Fruit fly (Drosophila melanogaster) whole organism, pupa: ENCODE results near the gene MAPk-Ak2.

Experiments
- CG10348 ChIP-seq: fragments of 200-800 bp; sonication (Bioruptor generic); IDR thresholded peaks from 2 replicates; pipeline ENCODE4 v1.3.6; 2022; ENCODE audit warnings: missing biosample characterization, missing genetic modification characterization
- CG12605 ChIP-seq: fragments of 200-800 bp; sonication (Bioruptor generic); IDR thresholded peaks from 2 replicates; pipeline ENCODE4 v1.3.6; 2022; ENCODE audit warnings: missing biosample characterization, missing genetic modification characterization
- CG13204 ChIP-seq: fragments of 200-800 bp; sonication (Bioruptor generic); optimal IDR thresholded peaks from 2 replicates; lab custom pipeline; 2018; ENCODE audit warnings: missing biosample characterization, mild to moderate bottlenecking, missing genetic modification characterization, moderate library complexity
- CG14655 ChIP-seq: fragments of 200-800 bp; sonication (Bioruptor generic); optimal IDR thresholded peaks from 3 replicates; lab custom pipeline; 2017; ENCODE audit warnings: mild to moderate bottlenecking, missing biosample characterization, missing genetic modification reagents, missing genetic modification characterization
- CG15710 ChIP-seq: fragments of 200-800 bp; sonication (Bioruptor generic); optimal IDR thresholded peaks from 2 replicates; lab custom pipeline; 2018; ENCODE audit warnings: missing biosample characterization, mild to moderate bottlenecking, missing genetic modification characterization, moderate library complexity
- CG17806 ChIP-seq: fragments of 200-800 bp; sonication (Bioruptor generic); optimal IDR thresholded peaks from 2 replicates; lab custom pipeline; 2018; ENCODE audit warnings: missing biosample characterization, mild to moderate bottlenecking, missing genetic modification characterization, moderate library complexity
- CG32121 ChIP-seq: fragments of 200-800 bp; sonication (Bioruptor generic); IDR thresholded peaks from 2 replicates; pipeline ENCODE4 v1.3.6; 2022; ENCODE audit warnings: missing biosample characterization, missing genetic modification characterization
- CG34367 ChIP-seq: fragments of 200-800 bp; sonication (Bioruptor generic); optimal IDR thresholded peaks from 2 replicates; lab custom pipeline; 2018; ENCODE audit warnings: missing biosample characterization, mild to moderate bottlenecking, missing genetic modification characterization
- CG4496 ChIP-seq: fragments of 200-800 bp; sonication (Bioruptor generic); IDR thresholded peaks from 3 replicates; pipeline ENCODE4 v1.3.6; 2022; ENCODE audit warnings: missing biosample characterization, missing genetic modification characterization
- CG8159 ChIP-seq: fragments of 200-800 bp; sonication (Bioruptor generic); optimal IDR thresholded peaks from 3 replicates; lab custom pipeline; 2018; ENCODE audit warnings: missing biosample characterization, mild to moderate bottlenecking, missing genetic modification characterization, moderate library complexity
- CG8301 ChIP-seq: fragments of 200-800 bp; sonication (Bioruptor generic); optimal IDR thresholded peaks from 2 replicates; lab custom pipeline; 2018; ENCODE audit warnings: missing biosample characterization, mild to moderate bottlenecking, missing genetic modification characterization
- CG9948 ChIP-seq: fragments of 200-800 bp; sonication (Bioruptor generic); optimal IDR thresholded peaks from 2 replicates; lab custom pipeline; 2018; ENCODE audit warnings: missing biosample characterization, mild to moderate bottlenecking, missing genetic modification characterization, moderate library complexity
- D1 ChIP-seq: fragments of 200-800 bp; sonication (Bioruptor generic); optimal IDR thresholded peaks from 2 replicates; lab custom pipeline; 2018; ENCODE audit warnings: missing biosample characterization, mild to moderate bottlenecking, missing genetic modification characterization, moderate library complexity
- EcR ChIP-seq: fragments of 200-800 bp; sonication (Bioruptor generic); optimal IDR thresholded peaks from 3 replicates; lab custom pipeline; 2019; ENCODE audit warnings: missing biosample characterization, missing genetic modification characterization, mild to moderate bottlenecking, moderate library complexity, missing genetic modification reagents
- Ets98B ChIP-seq: fragments of 200-800 bp; sonication (Bioruptor generic); IDR thresholded peaks from 2 replicates; pipeline ENCODE4 v1.3.6; 2022; ENCODE audit warnings: missing biosample characterization, missing genetic modification characterization
- Pif1A ChIP-seq: fragments of 200-800 bp; sonication (Bioruptor generic); optimal IDR thresholded peaks from 3 replicates; lab custom pipeline; 2016; ENCODE audit warnings: missing biosample characterization, missing genetic modification characterization
- Pif1B ChIP-seq: fragments of 200-800 bp; sonication (Bioruptor generic); optimal IDR thresholded peaks from 3 replicates; lab custom pipeline; 2016; ENCODE audit warnings: missing biosample characterization, missing genetic modification characterization
- Snoo ChIP-seq: fragments of 200-800 bp; sonication (Bioruptor generic); optimal IDR thresholded peaks from 3 replicates; lab custom pipeline; 2017; ENCODE audit warnings: missing biosample characterization, mild to moderate bottlenecking, missing genetic modification characterization, inconsistent platforms
- fd96Ca ChIP-seq: fragments of 200-800 bp; sonication (Bioruptor generic); IDR thresholded peaks from 3 replicates; pipeline ENCODE4 v1.3.6; 2022; ENCODE audit warnings: missing biosample characterization, missing genetic modification characterization
- gl ChIP-seq: fragments of 200-800 bp; sonication (Bioruptor generic); optimal IDR thresholded peaks from 2 replicates; lab custom pipeline; 2018; ENCODE audit warnings: missing biosample characterization, mild to moderate bottlenecking, missing genetic modification characterization
- rn ChIP-seq: fragments of 200-800 bp; sonication (Bioruptor generic); IDR thresholded peaks from 2 replicates; pipeline ENCODE4 v1.3.6; 2022; ENCODE audit warnings: missing biosample characterization, missing genetic modification characterization

MAPk-Ak2 gene

DNA sequence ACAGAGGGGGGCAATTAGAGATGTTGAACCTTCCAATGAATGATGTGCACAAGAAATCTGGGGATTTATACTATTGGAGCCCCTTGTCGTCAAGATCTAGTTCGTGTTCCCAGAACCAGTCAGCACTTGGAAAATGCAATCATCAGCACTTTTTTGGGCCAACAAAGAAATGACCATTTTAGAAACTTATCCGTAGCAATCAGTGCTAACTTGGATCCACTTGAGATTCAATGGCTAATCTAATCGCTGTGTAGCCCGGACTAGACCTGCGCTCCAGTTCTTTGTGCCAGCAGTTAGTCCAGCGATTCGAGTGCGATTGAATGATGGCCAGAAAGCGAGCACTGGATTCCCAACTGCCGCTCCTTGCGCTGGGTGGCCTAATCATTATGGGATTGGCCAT lies 31.6 kb downstream of the MAPk-Ak2 start, which contains the start of gene CG15773:
Gene CG15773 (plus strand): TSS at position 301 of the 400 bp plus-strand sequence.
- TF ChIP-seq CG13204 (GFP tag; lab: Kevin White, UChicago) (no peak), CG34367 (tag; lab: Kevin White, UChicago) (no peak), fd96Ca (GFP tag; lab: Robert Waterston, UW) (no peak), CG32121 (GFP tag; lab: Robert Waterston, UW) (no peak), Pif1B (no peak)

DNA sequence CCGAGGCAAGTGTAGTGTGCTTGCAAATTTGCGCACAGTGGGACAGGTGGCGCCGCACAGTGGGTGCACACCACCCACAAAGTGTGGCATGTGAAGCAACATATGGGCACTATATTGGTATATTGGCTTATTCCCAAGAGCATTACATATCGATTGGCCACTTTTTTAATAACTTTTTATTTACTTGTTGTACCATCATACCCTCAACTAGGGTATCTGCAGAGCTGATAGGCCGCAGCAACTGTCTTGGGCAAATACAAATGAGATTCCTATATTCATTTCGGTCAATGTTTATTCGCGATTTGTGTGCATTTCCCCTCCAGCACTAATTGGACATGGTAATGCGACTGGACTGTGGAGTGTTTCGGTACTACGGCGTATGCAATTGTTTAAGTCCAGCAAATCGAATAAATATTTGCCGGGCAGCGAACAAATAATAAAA lies 39.2 kb downstream of the MAPk-Ak2 start:
- peak; percentile 81 for TF ChIP-seq CG34367 (tag; lab: Kevin White, UChicago)
- TF ChIP-seq gl (tag; lab: Kevin White, UChicago) = peak; percentile 28
- no peak for TF ChIP-seq EcR (GFP tag; lab: Kevin White, UChicago)
- TF ChIP-seq CG8301 (tag; lab: Kevin White, UChicago) = peak; percentile 75
- TF ChIP-seq Ets98B (GFP tag; lab: Robert Waterston, UW) = peak; percentile 89
- no peak for TF ChIP-seq D1 (tag; lab: Kevin White, UChicago)
- peak; percentile 88 for TF ChIP-seq Pif1A (GFP tag; lab: Kevin White, UChicago)
- peak; percentile 84 for TF ChIP-seq rn (GFP tag; lab: Robert Waterston, UW)
- peak; percentile 29 for TF ChIP-seq CG13204 (GFP tag; lab: Kevin White, UChicago)
- peak; percentile 95 for TF ChIP-seq CG4496 (GFP tag; lab: Robert Waterston, UW)
- peak; percentile 80 for TF ChIP-seq CG9948 (tag; lab: Kevin White, UChicago)
- peak; percentile 76 for TF ChIP-seq CG8159 (tag; lab: Kevin White, UChicago)
- peak; percentile 92 for TF ChIP-seq fd96Ca (GFP tag; lab: Robert Waterston, UW)
- peak; percentile 38 for TF ChIP-seq Snoo (tag; lab: Kevin White, UChicago)
- TF ChIP-seq CG15710 (tag; lab: Kevin White, UChicago) = peak; percentile 75
- peak; percentile 91 for TF ChIP-seq CG32121 (GFP tag; lab: Robert Waterston, UW)
- TF ChIP-seq CG17806 = peak; percentile 79
- TF ChIP-seq CG10348 (GFP tag; lab: Robert Waterston, UW) = peak; percentile 75; the same call in 1 of the 2 replicates
- TF ChIP-seq CG14655 (GFP tag; lab: Kevin White, UChicago) = peak; percentile 87
- TF ChIP-seq CG12605 (GFP tag; lab: Robert Waterston, UW) = peak; percentile 86
- TF ChIP-seq Pif1B = peak; percentile 85
- TF ChIP-seq, all 21 proteins: peak for 19

DNA sequence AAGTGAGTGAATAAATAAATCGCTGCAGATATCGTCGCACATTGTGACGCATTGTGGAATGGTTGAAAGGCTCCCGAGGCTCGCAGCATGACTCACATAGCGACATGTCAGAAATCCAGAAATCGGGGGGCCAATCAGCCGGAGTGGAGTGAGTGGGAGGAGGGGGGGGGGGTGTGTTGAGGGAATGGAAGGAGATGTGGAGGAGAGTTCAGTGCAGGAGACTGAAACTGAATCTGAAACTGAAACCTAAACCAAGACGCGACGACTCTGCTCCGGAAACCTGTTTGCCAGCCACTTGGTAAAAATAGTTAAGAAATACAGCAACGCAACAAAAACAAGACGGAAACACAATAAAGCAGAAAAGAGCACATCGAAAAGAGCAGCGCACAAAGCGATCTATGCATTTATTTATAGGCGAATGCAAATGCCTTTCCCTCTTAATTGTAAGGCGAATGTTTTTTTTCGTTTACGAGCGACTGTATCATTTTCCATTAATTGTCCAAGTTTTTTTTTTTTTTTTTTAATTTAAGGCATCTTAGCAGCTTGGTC lies 39.8 kb downstream of the MAPk-Ak2 start:
- TF ChIP-seq EcR (GFP tag; lab: Kevin White, UChicago) = peak; percentile 70
- TF ChIP-seq CG9948 (tag; lab: Kevin White, UChicago) = no peak
- peak; percentile 22 for TF ChIP-seq gl (tag; lab: Kevin White, UChicago)
- no peak for TF ChIP-seq CG10348 (GFP tag; lab: Robert Waterston, UW)
- peak; percentile 34 for TF ChIP-seq CG13204 (GFP tag; lab: Kevin White, UChicago)
- no peak for TF ChIP-seq CG17806
- no peak for TF ChIP-seq CG15710 (tag; lab: Kevin White, UChicago)
- TF ChIP-seq fd96Ca (GFP tag; lab: Robert Waterston, UW) = no peak
- no peak for TF ChIP-seq D1 (tag; lab: Kevin White, UChicago)
- no peak for TF ChIP-seq Pif1B
- TF ChIP-seq, all 21 proteins: peak for 3

DNA sequence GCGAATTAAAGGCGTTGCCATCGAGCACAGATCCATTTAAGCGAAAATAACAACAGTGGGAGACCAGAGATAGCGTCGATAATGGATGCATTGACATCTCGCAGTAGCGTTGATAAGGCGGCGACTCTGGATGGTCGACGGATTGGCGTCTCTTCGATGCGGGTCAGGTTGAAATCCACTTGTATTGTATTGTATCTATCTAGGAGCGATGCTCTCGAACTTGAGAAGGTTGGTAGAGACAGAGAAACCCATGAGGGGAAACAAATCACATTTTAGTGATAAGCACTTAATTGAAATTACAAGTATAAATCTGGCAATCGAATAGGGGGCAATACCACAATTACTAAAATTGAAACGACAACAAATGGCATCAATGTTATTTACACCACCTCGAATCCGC lies 40.4 kb downstream of the MAPk-Ak2 start:
- TF ChIP-seq CG32121 (GFP tag; lab: Robert Waterston, UW) (no peak), EcR (GFP tag; lab: Kevin White, UChicago) (peak; percentile 84)

DNA sequence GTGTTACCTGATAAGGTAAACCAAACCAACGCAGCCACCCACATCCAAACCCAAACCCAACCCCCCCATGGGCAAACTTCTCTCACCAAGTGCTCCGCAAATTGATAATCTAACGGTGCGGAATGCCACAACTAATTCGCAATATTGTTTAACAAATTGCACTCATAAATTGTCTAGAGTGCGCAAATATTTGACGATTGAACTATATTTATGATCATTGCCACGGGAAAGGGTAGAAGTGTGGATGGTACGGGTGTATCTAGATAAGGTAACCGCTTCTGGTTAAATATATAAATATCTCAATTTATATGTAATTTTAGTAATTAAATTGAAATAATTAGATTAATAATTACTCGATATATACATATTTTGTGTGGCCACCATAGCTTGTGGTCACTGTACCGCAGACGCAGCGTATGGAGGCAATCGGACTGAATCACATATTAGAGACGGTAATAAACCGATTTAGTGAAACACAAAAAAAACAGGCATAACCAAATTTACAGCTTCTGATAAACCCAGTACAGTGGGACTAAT lies 45.5 kb downstream of the MAPk-Ak2 start:
- TF ChIP-seq CG34367 (tag; lab: Kevin White, UChicago) (no peak), rn (GFP tag; lab: Robert Waterston, UW) (no peak), Pif1B (peak; percentile 7), Snoo (tag; lab: Kevin White, UChicago) (no peak), CG4496 (GFP tag; lab: Robert Waterston, UW) (0 out of 3 replicates have a peak, but pooled peaks have one; percentile 35), CG15710 (tag; lab: Kevin White, UChicago) (peak; percentile 19), CG8301 (tag; lab: Kevin White, UChicago) (no peak), Pif1A (GFP tag; lab: Kevin White, UChicago) (no peak), CG12605 (GFP tag; lab: Robert Waterston, UW) (peak; percentile 45; the same call in 1 of the 2 replicates), CG14655 (GFP tag; lab: Kevin White, UChicago) (no peak), CG10348 (GFP tag; lab: Robert Waterston, UW) (no peak), CG13204 (GFP tag; lab: Kevin White, UChicago) (no peak), CG9948 (tag; lab: Kevin White, UChicago) (no peak), D1 (tag; lab: Kevin White, UChicago) (no peak), CG8159 (tag; lab: Kevin White, UChicago) (no peak), CG32121 (GFP tag; lab: Robert Waterston, UW) (peak; percentile 50; the same call in 1 of the 2 replicates), Ets98B (GFP tag; lab: Robert Waterston, UW) (peak; percentile 68), gl (tag; lab: Kevin White, UChicago) (no peak), fd96Ca (GFP tag; lab: Robert Waterston, UW) (no peak; the same call in 2 of the 3 replicates), CG17806 (no peak), EcR (GFP tag; lab: Kevin White, UChicago) (no peak)
